Fruit fly (Drosophila melanogaster): ENCODE results near the gene pic.

DNA sequence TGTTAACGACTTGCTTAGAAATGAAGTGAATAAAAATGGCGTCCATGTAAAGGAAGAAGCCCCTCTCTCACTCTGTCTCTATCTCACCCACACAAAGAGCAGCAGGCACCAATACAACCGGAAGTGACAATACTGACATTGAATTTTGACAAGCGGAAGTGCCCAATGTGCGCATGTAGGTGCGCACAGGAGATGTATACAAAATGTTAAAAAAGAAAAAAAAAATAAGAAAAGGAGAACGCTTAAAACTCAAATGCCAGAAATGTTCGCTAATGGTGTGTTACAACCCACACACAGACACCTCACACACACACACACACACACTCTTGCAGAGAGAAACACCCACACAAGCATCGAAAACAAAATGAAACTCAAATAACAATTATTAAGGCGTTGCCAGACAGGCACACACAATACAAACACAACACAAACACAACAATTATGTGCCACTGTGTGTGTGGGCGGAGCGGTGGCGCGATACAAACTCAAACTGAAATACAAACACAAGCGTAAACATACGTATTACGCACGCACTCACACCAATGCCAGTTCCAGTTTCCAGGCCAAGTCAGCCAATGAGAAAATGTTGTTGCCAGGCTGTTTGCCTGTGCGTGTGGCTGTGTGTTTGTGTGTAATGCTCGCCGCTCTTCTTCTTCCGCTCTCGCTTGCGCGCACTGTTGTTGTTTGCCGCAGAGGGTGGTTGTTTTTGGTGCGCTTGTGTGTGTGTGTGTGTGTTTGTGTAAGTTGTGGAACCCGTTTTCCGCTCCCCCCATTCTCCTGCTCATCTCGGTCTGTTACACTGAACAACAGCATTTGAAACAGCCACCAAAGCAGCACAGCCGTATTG, 11.9 kb downstream of the pic start:
- TF ChIP-seq br (optimal IDR thresholded peaks at IDR 0.05) (no peak), Ssrp (tag; optimal IDR thresholded peaks at IDR 0.05) (no peak), Atf-2 (GFP tag; optimal IDR thresholded peaks at IDR 0.05) (no peak), pho (GFP tag; optimal IDR thresholded peaks at IDR 0.05) (no peak), sens-2 (GFP tag; IDR thresholded peaks at IDR 0.05) (no peak), Vsx1 (GFP tag; optimal IDR thresholded peaks at IDR 0.05) (no peak), pan (optimal IDR thresholded peaks at IDR 0.05) (no peak), pan (GFP tag; optimal IDR thresholded peaks at IDR 0.05 in 1 of 2, IDR thresholded peaks at IDR 0.05 in 1 of 2) (peak in 1 of 2 experiments; percentile 22), CG5245 (GFP tag; optimal IDR thresholded peaks at IDR 0.05) (no peak), Dfd (GFP tag; optimal IDR thresholded peaks at IDR 0.05) (peak in 1 of 2 experiments; percentile 78), CG17186 (GFP tag; optimal IDR thresholded peaks at IDR 0.05) (no peak)

Data from whole organism, embryonic.